Worm (Caenorhabditis elegans): Measurements from ENCODE around the gene F44E2.3.

DNA sequence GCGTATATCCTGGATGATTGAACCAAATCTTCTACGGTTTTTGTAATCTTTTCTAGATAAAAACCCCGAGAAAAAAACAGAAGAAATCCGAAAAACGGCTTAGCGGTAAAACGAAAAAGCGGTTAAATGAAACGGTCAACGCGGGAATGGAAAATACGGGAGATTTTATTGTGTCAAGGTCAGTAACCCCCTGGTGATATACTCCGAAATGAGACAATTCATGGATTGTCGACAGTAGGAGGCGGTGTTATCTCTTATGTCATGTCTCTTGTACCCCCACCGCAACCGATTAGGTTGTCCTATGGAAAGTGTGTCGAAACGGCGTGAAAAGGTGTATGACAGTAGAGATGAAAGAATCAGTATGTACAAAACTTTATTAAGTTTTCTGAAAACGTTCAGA lies 15.0 kb upstream of the F44E2.3 start:
- TF ChIP-seq pha-4 (tag; optimal IDR thresholded peaks at IDR 0.05) (no peak), ceh-9 (tag; optimal IDR thresholded peaks at IDR 0.05) (no peak), nhr-11 (tag; optimal IDR thresholded peaks at IDR 0.05) (no peak), ttx-3 (tag; optimal IDR thresholded peaks at IDR 0.05) (no peak), fax-1 (tag; optimal IDR thresholded peaks at IDR 0.05) (no peak), dve-1 (tag; optimal IDR thresholded peaks at IDR 0.05) (no peak), syd-9 (tag; optimal IDR thresholded peaks at IDR 0.05) (no peak), C38D4.7 (GFP tag; optimal IDR thresholded peaks at IDR 0.05) (no peak), unc-86 (tag; optimal IDR thresholded peaks at IDR 0.05) (no peak)
